Worm (Caenorhabditis elegans) whole organism, early embryonic: ENCODE data around the gene T20D4.19.

Experiments used
- B0310.2 ChIP-seq: sonication (generic microtip); optimal IDR thresholded peaks from 2 replicates; lab custom pipeline; 2016; ENCODE audit warnings: mild to moderate bottlenecking, missing genetic modification characterization, missing compliant biosample characterization
- F13C5.2 ChIP-seq: sonication (generic microtip); optimal IDR thresholded peaks from 2 replicates; lab custom pipeline; 2017; ENCODE audit warnings: mild to moderate bottlenecking, missing genetic modification characterization, inconsistent platforms, missing compliant biosample characterization
- aly-1 ChIP-seq: sonication (generic microtip); optimal IDR thresholded peaks from 2 replicates; lab custom pipeline; 2016; ENCODE audit warnings: missing genetic modification characterization, missing compliant biosample characterization
- ama-1 ChIP-seq: fragments of 150-350 bp; optimal IDR thresholded peaks from 2 replicates; lab custom pipeline; 2014
- ceh-13 ChIP-seq: fragments of 200-800 bp; sonication (Bioruptor generic); optimal IDR thresholded peaks from 2 replicates; lab custom pipeline; 2018; ENCODE audit warnings: mild to moderate bottlenecking, missing genetic modification characterization, missing compliant biosample characterization
- ceh-36 ChIP-seq: sonication (generic microtip); optimal IDR thresholded peaks from 2 replicates; lab custom pipeline; 2016; ENCODE audit warnings: missing genetic modification characterization, inconsistent platforms, missing compliant biosample characterization
- ets-7 ChIP-seq: sonication (generic microtip); optimal IDR thresholded peaks from 2 replicates; lab custom pipeline; 2016; ENCODE audit warnings: missing genotype, missing genetic modification characterization, missing compliant biosample characterization
- flt-1 ChIP-seq: fragments of 200-800 bp; sonication (Bioruptor generic); IDR thresholded peaks from 2 replicates; pipeline ENCODE4 v1.3.6; 2022; ENCODE audit warnings: missing genetic modification characterization, missing compliant biosample characterization
- hmbx-1 ChIP-seq: sonication (generic microtip); optimal IDR thresholded peaks from 2 replicates; lab custom pipeline; 2016; ENCODE audit warnings: mild to moderate bottlenecking, missing genetic modification characterization, missing compliant biosample characterization
- hmg-4 ChIP-seq: fragments of 200-800 bp; sonication (Bioruptor generic); optimal IDR thresholded peaks from 2 replicates; lab custom pipeline; 2018; ENCODE audit warnings: mild to moderate bottlenecking, missing genetic modification characterization, missing compliant biosample characterization
- hnd-1 ChIP-seq: sonication (generic microtip); optimal IDR thresholded peaks from 2 replicates; lab custom pipeline; 2016; ENCODE audit warnings: missing genetic modification characterization, missing compliant biosample characterization
- pes-1 ChIP-seq: fragments of 200-800 bp; sonication (Bioruptor generic); IDR thresholded peaks from 2 replicates; pipeline ENCODE4 v1.3.6; 2022; ENCODE audit warnings: missing genetic modification reagents, missing genetic modification characterization, missing compliant biosample characterization
- scrt-1 ChIP-seq: fragments of 200-800 bp; sonication (Bioruptor generic); IDR thresholded peaks from 2 replicates; pipeline ENCODE4 v1.3.6; 2022; ENCODE audit warnings: missing genetic modification characterization, missing compliant biosample characterization
- sea-1 ChIP-seq: fragments of 200-800 bp; sonication (Bioruptor generic); conservative IDR thresholded peaks from 2 replicates; pipeline ENCODE4 v1.3.6; 2022; ENCODE audit warnings: missing genetic modification characterization, missing compliant biosample characterization
- tbx-11 ChIP-seq: fragments of 200-800 bp; sonication (Bioruptor generic); IDR thresholded peaks from 2 replicates; pipeline ENCODE4 v1.3.6; 2022; ENCODE audit warnings: missing genetic modification characterization, missing compliant biosample characterization
- tbx-37 ChIP-seq: fragments of 200-800 bp; sonication (Bioruptor generic); conservative IDR thresholded peaks from 2 replicates; pipeline ENCODE4 v1.3.6; 2022; ENCODE audit warnings: missing genetic modification reagents, missing genetic modification characterization, missing compliant biosample characterization
- tra-4 ChIP-seq: sonication (generic microtip); optimal IDR thresholded peaks from 2 replicates; lab custom pipeline; 2017; ENCODE audit warnings: missing genetic modification characterization, missing compliant biosample characterization

The T20D4.19 gene

ce11 chrV:3444777-3445089 is 13.3 kb upstream of the T20D4.19 start, which contains the start of gene cfz-2:
Gene cfz-2 (minus strand): TSS chrV:3444877.
- no peak for TF ChIP-seq hmg-4 (GFP tag; lab: Kevin White, UChicago)
- no peak for TF ChIP-seq tbx-37 (GFP tag; lab: Robert Waterston, UW)
- TF ChIP-seq ets-7 (tag; lab: Kevin White, UChicago), result no peak
- TF ChIP-seq pes-1 (GFP tag; lab: Robert Waterston, UW), result no peak
- no peak for TF ChIP-seq ama-1
- no peak for TF ChIP-seq ceh-13 (GFP tag; lab: Kevin White, UChicago)
- TF ChIP-seq scrt-1 (GFP tag; lab: Robert Waterston, UW), result no peak
- TF ChIP-seq B0310.2 (tag; lab: Kevin White, UChicago), result no peak
- no peak for TF ChIP-seq hnd-1 (tag; lab: Kevin White, UChicago)
- TF ChIP-seq ceh-36 (tag; lab: Kevin White, UChicago), result no peak

DNA sequence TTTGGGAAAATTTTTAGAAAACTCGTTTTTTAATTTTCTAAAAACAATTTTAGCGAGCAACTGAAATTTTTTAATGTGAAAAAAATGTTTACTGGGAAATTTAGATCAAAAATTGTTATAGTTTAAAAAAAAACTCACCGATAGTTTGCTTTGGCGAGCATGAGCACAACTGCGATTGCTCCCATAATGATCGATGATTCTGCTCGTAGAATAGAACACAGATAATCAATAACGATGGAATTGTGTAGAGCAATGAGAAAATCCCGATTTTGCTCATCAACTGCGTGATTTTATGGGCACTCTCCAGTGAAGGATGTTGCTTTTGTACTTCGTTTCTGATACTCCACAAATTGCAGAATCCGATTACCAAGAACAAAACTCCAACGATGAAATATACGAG is 11.2 kb upstream of the T20D4.19 start:
- TF ChIP-seq hmg-4 (GFP tag; lab: Kevin White, UChicago) (no peak), aly-1 (tag; lab: Kevin White, UChicago) (no peak), sea-1 (GFP tag; lab: Robert Waterston, UW) (no peak), ets-7 (tag; lab: Kevin White, UChicago) (no peak), ceh-13 (GFP tag; lab: Kevin White, UChicago) (no peak), B0310.2 (tag; lab: Kevin White, UChicago) (no peak), tra-4 (tag; lab: Kevin White, UChicago) (no peak), hnd-1 (tag; lab: Kevin White, UChicago) (no peak), ama-1 (no peak), flt-1 (GFP tag; lab: Robert Waterston, UW) (no peak), ceh-36 (tag; lab: Kevin White, UChicago) (no peak), hmbx-1 (tag; lab: Kevin White, UChicago) (no peak), F13C5.2 (tag; lab: Kevin White, UChicago) (no peak), pes-1 (GFP tag; lab: Robert Waterston, UW) (no peak), scrt-1 (GFP tag; lab: Robert Waterston, UW) (no peak), tbx-37 (GFP tag; lab: Robert Waterston, UW) (no peak), tbx-11 (no peak)

ce11 chrV:3428697-3429096 is 2.7 kb downstream of the T20D4.19 start, which contains the start of gene srab-20:
Gene srab-20 (plus strand): TSS chrV:3428997.
- no peak for TF ChIP-seq ets-7 (tag; lab: Kevin White, UChicago)
- no peak for TF ChIP-seq scrt-1 (GFP tag; lab: Robert Waterston, UW)
- no peak for TF ChIP-seq tra-4 (tag; lab: Kevin White, UChicago)
- no peak for TF ChIP-seq tbx-11
- no peak for TF ChIP-seq ceh-13 (GFP tag; lab: Kevin White, UChicago)
- TF ChIP-seq sea-1 (GFP tag; lab: Robert Waterston, UW), result no peak
- TF ChIP-seq B0310.2 (tag; lab: Kevin White, UChicago), result no peak
- TF ChIP-seq hmbx-1 (tag; lab: Kevin White, UChicago), result no peak
- TF ChIP-seq flt-1 (GFP tag; lab: Robert Waterston, UW), result no peak
- TF ChIP-seq hnd-1 (tag; lab: Kevin White, UChicago), result no peak
- TF ChIP-seq tbx-37 (GFP tag; lab: Robert Waterston, UW), result no peak
- TF ChIP-seq hmg-4 (GFP tag; lab: Kevin White, UChicago), result no peak
- no peak for TF ChIP-seq ama-1
- no peak for TF ChIP-seq F13C5.2 (tag; lab: Kevin White, UChicago)
- no peak for TF ChIP-seq pes-1 (GFP tag; lab: Robert Waterston, UW)
- TF ChIP-seq aly-1 (tag; lab: Kevin White, UChicago), result no peak

- TF ChIP-seq ets-7 (tag; lab: Kevin White, UChicago), result no peak
- no peak for TF ChIP-seq B0310.2 (tag; lab: Kevin White, UChicago)
- no peak for TF ChIP-seq ceh-36 (tag; lab: Kevin White, UChicago)
- no peak for TF ChIP-seq scrt-1 (GFP tag; lab: Robert Waterston, UW)
- TF ChIP-seq tbx-37 (GFP tag; lab: Robert Waterston, UW), result no peak
These were observed 5.4 kb downstream of the T20D4.19 start, which contains the start of gene srab-22 for ce11 chrV:3426076-3426475. Gene srab-22 (plus strand): TSS chrV:3426376.

DNA sequence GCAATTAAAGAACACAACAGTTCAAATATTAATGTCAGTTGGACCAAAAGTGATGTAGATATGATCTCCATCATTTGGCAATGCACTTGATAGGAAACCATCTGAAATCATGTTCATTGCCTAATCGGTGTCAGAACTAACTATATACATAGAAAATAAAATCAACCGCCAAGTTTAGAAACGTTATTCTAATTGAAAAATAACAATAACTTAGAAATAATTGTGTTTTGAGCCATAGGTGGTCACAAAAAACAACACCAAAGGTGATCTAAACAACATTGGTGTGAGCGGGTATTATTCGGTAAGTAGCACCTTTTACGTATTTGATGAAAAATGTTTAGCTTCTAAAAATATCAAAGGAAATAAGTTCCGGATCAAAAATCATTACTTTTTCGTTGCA is 7.1 kb downstream of the T20D4.19 start, which contains the start of gene srab-21:
TSS of gene srab-21 (minus strand) at position 101 of the 400 bp plus-strand sequence.
- TF ChIP-seq hnd-1 (tag; lab: Kevin White, UChicago), result no peak
- TF ChIP-seq scrt-1 (GFP tag; lab: Robert Waterston, UW), result no peak
- no peak for TF ChIP-seq tbx-11
- TF ChIP-seq flt-1 (GFP tag; lab: Robert Waterston, UW), result no peak
- no peak for TF ChIP-seq aly-1 (tag; lab: Kevin White, UChicago)
- TF ChIP-seq hmg-4 (GFP tag; lab: Kevin White, UChicago), result no peak
- no peak for TF ChIP-seq sea-1 (GFP tag; lab: Robert Waterston, UW)
- TF ChIP-seq tra-4 (tag; lab: Kevin White, UChicago), result no peak
- no peak for TF ChIP-seq ama-1
- no peak for TF ChIP-seq pes-1 (GFP tag; lab: Robert Waterston, UW)
- TF ChIP-seq F13C5.2 (tag; lab: Kevin White, UChicago), result no peak
- no peak for TF ChIP-seq hmbx-1 (tag; lab: Kevin White, UChicago)
- TF ChIP-seq B0310.2 (tag; lab: Kevin White, UChicago), result no peak
- no peak for TF ChIP-seq ets-7 (tag; lab: Kevin White, UChicago)
- TF ChIP-seq ceh-13 (GFP tag; lab: Kevin White, UChicago), result no peak
- no peak for TF ChIP-seq ceh-36 (tag; lab: Kevin White, UChicago)

ce11 chrV:3417928-3418327 is 13.5 kb downstream of the T20D4.19 start, which contains the start of gene T20D4.3:
Gene T20D4.3 (plus strand): TSS chrV:3418228.
- TF ChIP-seq F13C5.2 (tag; lab: Kevin White, UChicago), result no peak
- no peak for TF ChIP-seq ets-7 (tag; lab: Kevin White, UChicago)
- TF ChIP-seq hmbx-1 (tag; lab: Kevin White, UChicago), result no peak
- TF ChIP-seq B0310.2 (tag; lab: Kevin White, UChicago), result no peak
- TF ChIP-seq hmg-4 (GFP tag; lab: Kevin White, UChicago), result no peak
- no peak for TF ChIP-seq sea-1 (GFP tag; lab: Robert Waterston, UW)
- TF ChIP-seq flt-1 (GFP tag; lab: Robert Waterston, UW), result no peak
- no peak for TF ChIP-seq ama-1
- TF ChIP-seq tbx-37 (GFP tag; lab: Robert Waterston, UW), result no peak
- no peak for TF ChIP-seq scrt-1 (GFP tag; lab: Robert Waterston, UW)
- TF ChIP-seq tra-4 (tag; lab: Kevin White, UChicago), result no peak
- TF ChIP-seq tbx-11, result no peak
- no peak for TF ChIP-seq hnd-1 (tag; lab: Kevin White, UChicago)
- no peak for TF ChIP-seq pes-1 (GFP tag; lab: Robert Waterston, UW)
- no peak for TF ChIP-seq aly-1 (tag; lab: Kevin White, UChicago)
